Fruit fly (Drosophila melanogaster) S2 (cell line): ENCODE results near the gene CG6511.

Experiments used
- CG8478 ChIP-seq: fragments of >200 bp; optimal IDR thresholded peaks from 2 replicates; lab custom pipeline; 2018
- CTCF ChIP-seq, 2 experiments: fragments of >200 bp; optimal IDR thresholded peaks; 2 replicates each; lab custom pipeline; 2018

- no peak for TF ChIP-seq CG8478
- no peak for TF ChIP-seq CTCF (optimal IDR thresholded peaks at IDR 0.05; lab: Kevin White, UChicago)
Observed at dm6 chr3L:8699612-8700011, 21.5 kb upstream of the CG6511 start.
